Worm (Caenorhabditis elegans) whole organism, late embryonic: ENCODE data around the gene T28F3.8.
"Not testable (repeated sequence)": the region's sequence is repeated elsewhere in the genome, so short reads cannot be mapped to it uniquely, and the experiment has no call there.

Source experiments
- C08G9.2 ChIP-seq: sonication (generic microtip); optimal IDR thresholded peaks from 2 replicates; lab custom pipeline; 2016; ENCODE audit warnings: mild to moderate bottlenecking, missing genetic modification characterization, moderate library complexity, missing compliant biosample characterization
- F13H6.1 ChIP-seq: sonication (generic microtip); optimal IDR thresholded peaks from 2 replicates; lab custom pipeline; 2016; ENCODE audit warnings: missing genetic modification characterization, missing compliant biosample characterization
- Y22D7AL.16 ChIP-seq: sonication (generic microtip); optimal IDR thresholded peaks from 2 replicates; lab custom pipeline; 2016; ENCODE audit warnings: missing genetic modification characterization, missing compliant biosample characterization
- ahr-1 ChIP-seq: sonication (generic microtip); optimal IDR thresholded peaks from 2 replicates; lab custom pipeline; 2016; ENCODE audit warnings: missing genetic modification characterization, missing compliant biosample characterization
- ama-1 ChIP-seq: fragments of 150-350 bp; optimal IDR thresholded peaks from 2 replicates; lab custom pipeline; 2014
- ceh-14 ChIP-seq: sonication (generic microtip); optimal IDR thresholded peaks from 2 replicates; lab custom pipeline; 2016; ENCODE audit warnings: missing genotype, missing genetic modification characterization, missing compliant biosample characterization
- ceh-19 ChIP-seq: fragments of 200-800 bp; sonication (Bioruptor generic); optimal IDR thresholded peaks from 2 replicates; lab custom pipeline; 2018; ENCODE audit warnings: mild to moderate bottlenecking, missing genetic modification characterization, missing compliant biosample characterization
- ceh-24 ChIP-seq: sonication (generic microtip); optimal IDR thresholded peaks from 2 replicates; lab custom pipeline; 2016; ENCODE audit warnings: mild to moderate bottlenecking, missing genetic modification characterization, missing compliant biosample characterization
- ceh-30 ChIP-seq: fragments of 150-350 bp; optimal IDR thresholded peaks from 2 replicates; lab custom pipeline; 2014; ENCODE audit warnings: missing biosample characterization, missing genetic modification characterization
- ceh-31 ChIP-seq: sonication (generic microtip); optimal IDR thresholded peaks from 2 replicates; lab custom pipeline; 2016; ENCODE audit warnings: missing genetic modification characterization, missing compliant biosample characterization
- ceh-34 ChIP-seq: sonication (generic microtip); optimal IDR thresholded peaks from 2 replicates; lab custom pipeline; 2016; ENCODE audit warnings: mild to moderate bottlenecking, missing genetic modification characterization, missing compliant biosample characterization
- dmd-4 ChIP-seq: sonication (generic microtip); optimal IDR thresholded peaks from 2 replicates; lab custom pipeline; 2016; ENCODE audit warnings: borderline replicate concordance, missing genetic modification characterization, missing compliant biosample characterization
- fax-1 ChIP-seq: sonication (generic microtip); optimal IDR thresholded peaks from 2 replicates; lab custom pipeline; 2016; ENCODE audit warnings: missing genotype, missing genetic modification characterization, missing compliant biosample characterization
- hlh-13 ChIP-seq: fragments of 200-800 bp; sonication (Bioruptor generic); optimal IDR thresholded peaks from 2 replicates; lab custom pipeline; 2018; ENCODE audit warnings: mild to moderate bottlenecking, missing genetic modification characterization, missing compliant biosample characterization
- hlh-30 ChIP-seq: sonication (generic microtip); optimal IDR thresholded peaks from 2 replicates; lab custom pipeline; 2017; ENCODE audit warnings: antibody characterized with exemption, missing genetic modification characterization, missing compliant biosample characterization; ENCODE audit not compliant: insufficient read depth
- lim-6 ChIP-seq: sonication (generic microtip); optimal IDR thresholded peaks from 2 replicates; lab custom pipeline; 2016; ENCODE audit warnings: missing genetic modification characterization, missing compliant biosample characterization
- madf-2 ChIP-seq: sonication (generic microtip); optimal IDR thresholded peaks from 2 replicates; lab custom pipeline; 2017; ENCODE audit warnings: missing genetic modification characterization, missing compliant biosample characterization
- mec-3 ChIP-seq: sonication (generic microtip); optimal IDR thresholded peaks from 2 replicates; lab custom pipeline; 2016; ENCODE audit warnings: borderline replicate concordance, missing genetic modification characterization, missing compliant biosample characterization
- nfya-1 ChIP-seq: sonication (generic microtip); optimal IDR thresholded peaks from 2 replicates; lab custom pipeline; 2017; ENCODE audit warnings: missing genetic modification characterization, mild to moderate bottlenecking, missing compliant biosample characterization, antibody characterized with exemption, moderate library complexity
- npax-4 ChIP-seq: sonication (generic microtip); optimal IDR thresholded peaks from 2 replicates; lab custom pipeline; 2016; ENCODE audit warnings: missing genetic modification characterization, missing compliant biosample characterization
- pag-3 ChIP-seq: sonication (generic microtip); optimal IDR thresholded peaks from 2 replicates; lab custom pipeline; 2016; ENCODE audit warnings: missing compliant biosample characterization, missing genetic modification characterization, borderline replicate concordance
- pha-4 ChIP-seq: fragments of 150-350 bp; optimal IDR thresholded peaks from 2 replicates; lab custom pipeline; 2018; ENCODE audit warnings: missing biosample characterization, missing genetic modification reagents, missing genetic modification characterization
- pqm-1 ChIP-seq: sonication (generic microtip); optimal IDR thresholded peaks from 2 replicates; lab custom pipeline; 2016; ENCODE audit warnings: missing genetic modification characterization, missing compliant biosample characterization
- ref-2 ChIP-seq: sonication (generic microtip); optimal IDR thresholded peaks from 2 replicates; lab custom pipeline; 2016; ENCODE audit warnings: missing genetic modification characterization, missing compliant biosample characterization
- rnt-1 ChIP-seq: sonication (generic microtip); optimal IDR thresholded peaks from 2 replicates; lab custom pipeline; 2016; ENCODE audit warnings: missing genetic modification characterization, missing compliant biosample characterization
- sdc-2 ChIP-seq: sonication (generic microtip); optimal IDR thresholded peaks from 2 replicates; lab custom pipeline; 2016; ENCODE audit warnings: missing genotype, missing genetic modification characterization, missing compliant biosample characterization
- syd-9 ChIP-seq: sonication (generic microtip); optimal IDR thresholded peaks from 2 replicates; lab custom pipeline; 2016; ENCODE audit warnings: mild to moderate bottlenecking, missing genetic modification characterization, moderate library complexity, missing compliant biosample characterization
- tbx-2 ChIP-seq: sonication (generic microtip); optimal IDR thresholded peaks from 2 replicates; lab custom pipeline; 2016; ENCODE audit warnings: missing genetic modification characterization, missing compliant biosample characterization
- tbx-7 ChIP-seq: sonication (generic microtip); optimal IDR thresholded peaks from 2 replicates; lab custom pipeline; 2016; ENCODE audit warnings: missing genotype, missing genetic modification characterization, missing compliant biosample characterization
- ttx-3 ChIP-seq: sonication (generic microtip); optimal IDR thresholded peaks from 2 replicates; lab custom pipeline; 2016; ENCODE audit warnings: missing genetic modification reagents, missing genetic modification characterization, missing compliant biosample characterization
- unc-3 ChIP-seq, 2 experiments: fragments of 200-800 bp in 1 of 2; sonication (Bioruptor generic) in 1 of 2; sonication (generic microtip) in 1 of 2; conservative IDR thresholded peaks in 1 of 2; optimal IDR thresholded peaks in 1 of 2; 2 replicates each; pipeline versions ENCODE4 v1.3.6 to Lab custom; 2016 to 2022; ENCODE audit warnings: missing compliant biosample characterization in 2 of 2, missing genetic modification characterization in 2 of 2, missing genetic modification reagents in 1 of 2

Gene T28F3.8

DNA sequence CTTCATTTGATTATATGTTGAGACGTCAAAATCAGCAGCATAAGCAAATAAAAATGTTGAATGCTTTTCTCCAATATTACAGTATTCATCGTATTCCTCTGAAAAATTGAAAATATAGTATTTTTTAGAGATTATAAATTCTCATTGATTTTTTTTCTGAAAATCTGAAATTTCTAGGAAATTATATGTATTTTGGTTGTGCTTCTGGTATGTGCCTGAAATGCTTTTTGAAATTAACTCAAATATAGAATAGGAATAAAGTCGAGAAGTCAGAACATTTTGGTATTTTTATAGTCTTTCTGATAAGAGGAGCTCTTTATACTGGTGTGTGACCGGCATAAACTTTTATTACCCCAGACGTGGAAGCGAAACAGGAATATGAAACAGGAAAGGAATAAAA, at the start of gene T28F3.8:
TSS of gene T28F3.8 (minus strand) at position 101 of the 400 bp plus-strand sequence.
- not testable (repeated sequence) for TF ChIP-seq syd-9; lim-6; C08G9.2 (tag; lab: Kevin White, UChicago)
- TF ChIP-seq, all 69 proteins: peak for 0; not testable (repeated sequence) for 69

DNA sequence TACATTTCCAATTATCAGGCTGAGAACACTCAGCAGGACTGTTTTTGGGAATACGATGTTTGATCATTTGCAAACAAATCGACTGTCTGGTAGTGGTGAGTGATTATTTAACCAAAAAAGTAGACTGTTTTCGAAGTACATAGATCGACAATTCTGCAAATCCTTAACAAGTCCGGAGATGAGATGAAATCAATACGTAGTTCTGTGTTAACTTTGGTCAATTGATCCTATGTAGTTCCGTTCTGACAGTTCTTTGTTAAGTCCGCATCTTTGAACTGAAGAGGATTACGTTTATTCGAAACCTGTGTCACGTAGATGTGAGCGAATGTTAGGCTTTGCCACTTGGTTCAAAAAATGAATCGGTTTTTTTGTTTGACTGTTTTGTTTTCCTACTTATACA, 44.5 kb upstream of the T28F3.8 start, which contains the start of gene clec-199:
TSS of gene clec-199 (plus strand) at position 301 of the 400 bp plus-strand sequence.
- TF ChIP-seq pha-4 (tag; lab: Kevin White, UChicago): no peak
- no peak for TF ChIP-seq Y22D7AL.16
- no peak for TF ChIP-seq unc-3 (GFP tag; conservative IDR thresholded peaks at IDR 0.05; lab: Robert Waterston, UW)
- no peak for TF ChIP-seq unc-3 (tag; optimal IDR thresholded peaks at IDR 0.05; lab: Kevin White, UChicago)
- TF ChIP-seq ceh-24 (tag; lab: Kevin White, UChicago): no peak
- TF ChIP-seq ref-2 (tag; lab: Kevin White, UChicago): no peak
- no peak for TF ChIP-seq hlh-13 (GFP tag; lab: Kevin White, UChicago)
- no peak for TF ChIP-seq syd-9
- no peak for TF ChIP-seq pqm-1 (tag; lab: Kevin White, UChicago)
- TF ChIP-seq madf-2: no peak
- no peak for TF ChIP-seq lim-6
- no peak for TF ChIP-seq fax-1 (tag; lab: Kevin White, UChicago)
- no peak for TF ChIP-seq mec-3 (tag; lab: Kevin White, UChicago)
- TF ChIP-seq nfya-1 (tag; lab: Kevin White, UChicago): no peak
- TF ChIP-seq, all 69 proteins: peak for 0

DNA sequence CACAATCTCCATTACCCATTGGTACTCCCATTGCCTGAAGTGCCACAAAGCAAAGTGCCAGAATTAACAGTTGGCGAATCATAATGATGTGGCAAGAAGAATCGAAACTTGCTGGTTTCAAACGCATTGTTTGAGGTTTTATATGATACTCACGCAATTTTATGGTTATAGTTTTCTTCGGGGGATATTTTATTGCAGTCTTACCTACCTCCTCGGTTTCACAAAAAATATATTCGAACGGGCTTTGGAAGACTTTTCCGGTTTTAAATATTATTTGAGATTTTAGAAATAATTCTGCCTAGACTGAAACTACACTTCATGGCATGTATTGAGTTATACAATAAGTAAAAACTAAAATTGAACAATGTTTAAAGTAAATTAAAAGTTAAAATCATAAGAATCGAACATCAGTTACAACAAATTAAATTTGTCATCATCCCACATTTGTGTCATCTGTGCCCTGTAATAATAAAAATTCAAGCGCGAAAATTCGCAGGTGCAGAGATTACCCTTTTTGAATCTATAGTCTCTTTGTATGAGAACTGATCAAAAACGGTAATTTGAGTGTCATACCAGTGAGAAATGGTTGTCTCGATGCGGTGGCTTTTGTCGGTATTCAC, 39.6 kb upstream of the T28F3.8 start, which contains the start of the genes clec-197 and clec-198:
TSS of gene clec-197 (minus strand) at position 101 of the 620 bp plus-strand sequence.
TSS of gene clec-198 (plus strand) at position 570 of the 620 bp plus-strand sequence.
- TF ChIP-seq rnt-1 (tag; lab: Kevin White, UChicago) (no peak), madf-2 (no peak), F13H6.1 (no peak), ceh-14 (no peak)

DNA sequence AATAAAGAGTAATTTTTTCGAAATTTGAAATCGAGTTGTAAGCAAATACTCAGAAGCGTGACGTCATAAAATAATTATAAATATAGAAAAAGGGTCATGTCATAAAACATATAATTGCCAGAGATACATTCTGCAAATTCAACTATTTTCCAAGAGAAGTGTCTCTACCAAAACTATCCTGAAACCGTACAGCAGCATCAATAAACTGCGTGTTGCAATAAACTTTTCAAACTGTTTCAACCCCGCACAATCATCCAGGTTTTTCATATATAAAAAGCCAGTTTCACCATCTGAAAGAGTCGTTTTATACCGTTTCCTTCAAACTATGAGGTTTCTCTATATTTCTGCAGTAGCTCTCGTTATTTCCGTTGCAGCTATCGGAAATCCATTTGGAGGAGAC, 36.4 kb upstream of the T28F3.8 start, which contains the start of gene C49C3.11:
TSS of gene C49C3.11 (plus strand) at position 301 of the 400 bp plus-strand sequence.
- TF ChIP-seq tbx-2: no peak
- TF ChIP-seq pag-3 (tag; lab: Kevin White, UChicago): no peak
- TF ChIP-seq nfya-1 (tag; lab: Kevin White, UChicago): no peak
- no peak for TF ChIP-seq ref-2 (tag; lab: Kevin White, UChicago)
- TF ChIP-seq tbx-7: no peak
- no peak for TF ChIP-seq ceh-19 (GFP tag; lab: Kevin White, UChicago)
- TF ChIP-seq npax-4 (tag; lab: Kevin White, UChicago): no peak
- no peak for TF ChIP-seq syd-9
- no peak for TF ChIP-seq ceh-34
- no peak for TF ChIP-seq ttx-3 (tag; lab: Kevin White, UChicago)
- no peak for TF ChIP-seq hlh-13 (GFP tag; lab: Kevin White, UChicago)

ce11 chrIV:17342667-17343066, 35.5 kb upstream of the T28F3.8 start, which contains the start of gene C49C3.21:
Gene C49C3.21, plus strand, starts transcription at chrIV:17342967.
- TF ChIP-seq dmd-4 (tag; lab: Kevin White, UChicago) (no peak), ceh-19 (GFP tag; lab: Kevin White, UChicago) (no peak)

DNA sequence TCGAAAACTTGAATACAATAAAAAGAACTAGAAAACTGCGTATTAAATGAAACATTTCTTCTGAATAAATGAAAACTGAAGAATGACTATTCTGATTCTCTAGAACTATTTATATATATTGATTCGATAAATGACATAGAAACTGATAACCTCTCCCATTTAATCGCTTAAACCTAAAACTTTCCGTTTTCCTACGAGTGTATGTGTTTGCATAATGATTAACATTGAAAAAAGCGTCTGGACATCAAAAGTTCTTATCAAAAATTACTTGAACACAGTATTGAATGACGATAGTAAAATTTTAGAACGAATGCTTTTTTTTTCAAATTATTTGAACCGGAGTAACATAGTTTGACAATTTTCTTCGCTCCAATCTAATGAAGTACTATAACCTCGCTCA, 35.1 kb upstream of the T28F3.8 start, which contains the start of gene C49C3.9:
TSS of gene C49C3.9 (minus strand) at position 136 of the 400 bp plus-strand sequence.
- TF ChIP-seq C08G9.2 (tag; lab: Kevin White, UChicago): no peak
- TF ChIP-seq ceh-30 (tag; lab: Kevin White, UChicago): no peak

ce11 chrIV:17341033-17341432, 33.9 kb upstream of the T28F3.8 start:
- TF ChIP-seq madf-2 (no peak), sdc-2 (tag; lab: Kevin White, UChicago) (no peak), hlh-30 (tag; lab: Kevin White, UChicago) (no peak), tbx-2 (no peak), ceh-31 (tag; lab: Kevin White, UChicago) (no peak), ahr-1 (tag; lab: Kevin White, UChicago) (no peak), ama-1 (lab: Kevin White, UChicago) (no peak), rnt-1 (tag; lab: Kevin White, UChicago) (no peak)
